Fruit fly (Drosophila melanogaster): Measurements from ENCODE around the gene CG14273.

DNA sequence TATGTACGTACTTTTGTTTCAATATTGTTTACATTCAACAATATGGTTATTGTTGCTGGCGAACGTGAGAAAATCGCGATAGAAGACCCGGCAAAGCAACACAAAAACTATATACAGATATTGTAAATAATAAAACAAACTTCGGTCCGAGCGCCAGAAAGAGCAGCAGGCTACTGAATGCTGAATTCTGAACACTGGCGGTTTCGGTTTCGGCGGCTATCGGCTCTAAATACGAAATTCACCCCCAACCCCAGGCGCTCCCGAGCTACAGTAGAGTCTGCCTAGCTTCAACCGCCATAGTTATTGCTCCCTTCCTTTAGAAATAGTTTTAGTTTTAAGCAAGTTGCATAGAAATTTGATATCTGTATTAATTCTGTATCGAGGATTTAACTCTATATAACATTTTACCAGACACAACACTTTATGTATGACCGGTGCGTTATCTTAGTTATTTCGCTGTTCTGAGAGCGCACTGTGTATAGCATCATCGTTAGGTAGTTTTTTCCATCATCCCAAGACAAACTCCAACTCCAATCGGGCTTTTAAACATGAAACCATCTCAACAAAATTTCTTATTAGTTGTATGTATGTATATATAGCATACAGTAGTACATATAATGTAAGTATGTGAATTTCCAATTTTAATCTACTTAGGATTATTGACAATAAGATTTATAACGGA, 19.9 kb downstream of the CG14273 start, which contains the start of gene CG7627:
- no peak for TF ChIP-seq CG8478 (optimal IDR thresholded peaks at IDR 0.05)
- TF ChIP-seq CTCF (optimal IDR thresholded peaks at IDR 0.05): no peak

Data from S2 (cell line).